Fruit fly (Drosophila melanogaster): ENCODE measurements around the gene CG6106.

Gene CG6106

dm6 chrX:18320825-18321224 is 37.9 kb upstream of the CG6106 start, which contains the start of gene CG6023:
CG6023 (minus strand) TSS chrX:18321193.
- no peak for TF ChIP-seq sv (GFP tag; optimal IDR thresholded peaks at IDR 0.05)
- TF ChIP-seq brk (GFP tag; optimal IDR thresholded peaks at IDR 0.05) = no peak
- TF ChIP-seq Rel (GFP tag; optimal IDR thresholded peaks at IDR 0.05) = no peak
- peak; percentile 88 for TF ChIP-seq Rel (tag; optimal IDR thresholded peaks at IDR 0.05)
- TF ChIP-seq woc (GFP tag; optimal IDR thresholded peaks at IDR 0.05) = no peak

- TF ChIP-seq dl (GFP tag; optimal IDR thresholded peaks at IDR 0.05; ENCODE audit: insufficient read depth in 1 of 2, partially characterized antibody in 2 of 2) (no peak), Vsx2 (GFP tag; optimal IDR thresholded peaks at IDR 0.05; ENCODE audit: partially characterized antibody) (no peak), lola (GFP tag; optimal IDR thresholded peaks at IDR 0.05) (no peak), Hr83 (GFP tag; optimal IDR thresholded peaks at IDR 0.05; ENCODE audit: poor library complexity, severe bottlenecking) (no peak), jim (GFP tag; optimal IDR thresholded peaks at IDR 0.05) (no peak), CG32264 (GFP tag; optimal IDR thresholded peaks at IDR 0.05) (no peak), Rel (GFP tag; optimal IDR thresholded peaks at IDR 0.05) (no peak), Rel (tag; optimal IDR thresholded peaks at IDR 0.05) (no peak), Abd-B (GFP tag; optimal IDR thresholded peaks at IDR 0.05) (no peak), Hr78 (GFP tag; optimal IDR thresholded peaks at IDR 0.05) (no peak), br (GFP tag; optimal IDR thresholded peaks at IDR 0.05) (no peak), Sp1 (GFP tag; optimal IDR thresholded peaks at IDR 0.05) (no peak), dmrt93B (GFP tag; optimal IDR thresholded peaks at IDR 0.05) (no peak), sv (GFP tag; optimal IDR thresholded peaks at IDR 0.05) (no peak), woc (GFP tag; optimal IDR thresholded peaks at IDR 0.05) (no peak), h (GFP tag; optimal IDR thresholded peaks at IDR 0.05) (no peak), CG9705 (GFP tag; optimal IDR thresholded peaks at IDR 0.05) (no peak), usp (GFP tag; optimal IDR thresholded peaks at IDR 0.05) (no peak)
Observed at dm6 chrX:18321358-18321757, 37.3 kb upstream of the CG6106 start.

dm6 chrX:18341014-18341413 is 17.7 kb upstream of the CG6106 start:
- TF ChIP-seq Jra (GFP tag; optimal IDR thresholded peaks at IDR 0.05) = no peak
- no peak for TF ChIP-seq usp (GFP tag; optimal IDR thresholded peaks at IDR 0.05)
- TF ChIP-seq pan (optimal IDR thresholded peaks at IDR 0.05) = no peak
- no peak for TF ChIP-seq Hr83 (GFP tag; optimal IDR thresholded peaks at IDR 0.05; ENCODE audit: poor library complexity, severe bottlenecking)
- TF ChIP-seq lola (GFP tag; optimal IDR thresholded peaks at IDR 0.05) = no peak
- no peak for TF ChIP-seq Abd-B (GFP tag; optimal IDR thresholded peaks at IDR 0.05)
- no peak for TF ChIP-seq ey (GFP tag; optimal IDR thresholded peaks at IDR 0.05)
- TF ChIP-seq Rel (GFP tag; optimal IDR thresholded peaks at IDR 0.05) = no peak
- TF ChIP-seq Rel (tag; optimal IDR thresholded peaks at IDR 0.05) = no peak
- TF ChIP-seq psq (GFP tag; optimal IDR thresholded peaks at IDR 0.05) = no peak
- TF ChIP-seq dl (GFP tag; optimal IDR thresholded peaks at IDR 0.05; ENCODE audit: insufficient read depth in 1 of 2, partially characterized antibody in 2 of 2) = no peak
- TF ChIP-seq GATAd (GFP tag; optimal IDR thresholded peaks at IDR 0.05) = no peak
- no peak for TF ChIP-seq brk (GFP tag; optimal IDR thresholded peaks at IDR 0.05)
- TF ChIP-seq Hnf4 (GFP tag; optimal IDR thresholded peaks at IDR 0.05) = no peak
- TF ChIP-seq Hr78 (GFP tag; optimal IDR thresholded peaks at IDR 0.05) = no peak
- TF ChIP-seq HLH106 (tag; optimal IDR thresholded peaks at IDR 0.05) = no peak
- TF ChIP-seq Mio (GFP tag; optimal IDR thresholded peaks at IDR 0.05) = no peak
- no peak for TF ChIP-seq CG32264 (GFP tag; optimal IDR thresholded peaks at IDR 0.05)

dm6 chrX:18347641-18348040 is 11.0 kb upstream of the CG6106 start:
- no peak for TF ChIP-seq CG9705 (GFP tag; optimal IDR thresholded peaks at IDR 0.05)
- TF ChIP-seq foxo (GFP tag; optimal IDR thresholded peaks at IDR 0.05) = no peak
- TF ChIP-seq psq (GFP tag; optimal IDR thresholded peaks at IDR 0.05) = no peak
- no peak for TF ChIP-seq usp (GFP tag; optimal IDR thresholded peaks at IDR 0.05)

- no peak for TF ChIP-seq CG9705 (GFP tag; optimal IDR thresholded peaks at IDR 0.05)
- peak; percentile 92 for TF ChIP-seq Dfd (GFP tag; optimal IDR thresholded peaks at IDR 0.05)
Observed at dm6 chrX:18350609-18351008, 8.1 kb upstream of the CG6106 start.

dm6 chrX:18356141-18356600 is 2.5 kb upstream of the CG6106 start, which contains the start of gene kairos:
kairos (minus strand) TSS chrX:18356191.
- TF ChIP-seq ey (GFP tag; optimal IDR thresholded peaks at IDR 0.05) = no peak
- TF ChIP-seq sage (GFP tag; optimal IDR thresholded peaks at IDR 0.05) = no peak
- TF ChIP-seq Mio (GFP tag; optimal IDR thresholded peaks at IDR 0.05) = no peak
- TF ChIP-seq rgr (GFP tag; optimal IDR thresholded peaks at IDR 0.05) = no peak
- no peak for TF ChIP-seq GATAd (GFP tag; optimal IDR thresholded peaks at IDR 0.05)
- TF ChIP-seq brk (GFP tag; optimal IDR thresholded peaks at IDR 0.05) = no peak
- TF ChIP-seq Rel (GFP tag; optimal IDR thresholded peaks at IDR 0.05) = no peak
- TF ChIP-seq Rel (tag; optimal IDR thresholded peaks at IDR 0.05) = no peak
- TF ChIP-seq sv (GFP tag; optimal IDR thresholded peaks at IDR 0.05) = no peak
- no peak for TF ChIP-seq psq (GFP tag; optimal IDR thresholded peaks at IDR 0.05)
